Worm (Caenorhabditis elegans) whole organism, mixed stage, embryonic: ENCODE results near the gene dars-1.

ENCODE experiments used
- M03D4.4 ChIP-seq: sonication (generic microtip); optimal IDR thresholded peaks from 2 replicates; lab custom pipeline; 2017; ENCODE audit warnings: mild to moderate bottlenecking, missing genetic modification characterization, missing compliant biosample characterization
- blmp-1 ChIP-seq: fragments of 150-350 bp; optimal IDR thresholded peaks from 2 replicates; lab custom pipeline; 2014; ENCODE audit warnings: missing biosample characterization, missing genetic modification characterization
- ceh-43 ChIP-seq: fragments of 200-800 bp; sonication (Bioruptor generic); optimal IDR thresholded peaks from 2 replicates; lab custom pipeline; 2018; ENCODE audit warnings: mild to moderate bottlenecking, missing genetic modification characterization, moderate library complexity, missing compliant biosample characterization
- elt-3 ChIP-seq: fragments of 150-350 bp; optimal IDR thresholded peaks from 2 replicates; lab custom pipeline; 2014; ENCODE audit warnings: missing biosample characterization, missing genetic modification characterization
- lin-32 ChIP-seq: fragments of 200-800 bp; sonication (Bioruptor generic); optimal IDR thresholded peaks from 2 replicates; lab custom pipeline; 2018; ENCODE audit warnings: mild to moderate bottlenecking, missing genetic modification characterization, missing compliant biosample characterization
- mab-5 ChIP-seq: fragments of 150-350 bp; optimal IDR thresholded peaks from 2 replicates; lab custom pipeline; 2014; ENCODE audit warnings: missing biosample characterization, missing genetic modification characterization
- mep-1 ChIP-seq: fragments of 150-350 bp; optimal IDR thresholded peaks from 2 replicates; lab custom pipeline; 2017; ENCODE audit warnings: missing biosample characterization, missing genetic modification reagents, missing genetic modification characterization, inconsistent platforms
- nhr-12 ChIP-seq: fragments of 150-350 bp; optimal IDR thresholded peaks from 2 replicates; lab custom pipeline; 2014; ENCODE audit warnings: missing biosample characterization, missing genetic modification characterization
- nhr-2 ChIP-seq: fragments of 150-350 bp; optimal IDR thresholded peaks from 2 replicates; lab custom pipeline; 2014; ENCODE audit warnings: missing biosample characterization, missing genetic modification characterization
- nhr-28 ChIP-seq: fragments of 150-350 bp; optimal IDR thresholded peaks from 2 replicates; lab custom pipeline; 2014; ENCODE audit warnings: missing biosample characterization, missing genetic modification characterization
- nhr-76 ChIP-seq: sonication (generic microtip); optimal IDR thresholded peaks from 2 replicates; lab custom pipeline; 2017; ENCODE audit warnings: missing biosample characterization, missing genetic modification characterization
- sem-2 ChIP-seq: fragments of 200-800 bp; sonication (Bioruptor generic); optimal IDR thresholded peaks from 2 replicates; lab custom pipeline; 2018; ENCODE audit warnings: mild to moderate bottlenecking, missing genetic modification characterization, missing compliant biosample characterization
- sptf-1 ChIP-seq: sonication (generic microtip); optimal IDR thresholded peaks from 2 replicates; lab custom pipeline; 2017; ENCODE audit warnings: mild to moderate bottlenecking, missing genetic modification characterization, moderate library complexity, missing compliant biosample characterization
- tbx-8 ChIP-seq: fragments of 200-800 bp; sonication (Bioruptor generic); optimal IDR thresholded peaks from 2 replicates; lab custom pipeline; 2018; ENCODE audit warnings: mild to moderate bottlenecking, missing genetic modification characterization, moderate library complexity, missing compliant biosample characterization
- unc-39 ChIP-seq: fragments of 150-350 bp; optimal IDR thresholded peaks from 2 replicates; lab custom pipeline; 2014; ENCODE audit warnings: missing biosample characterization, missing genetic modification characterization
- unc-62 ChIP-seq: fragments of 150-350 bp; optimal IDR thresholded peaks from 2 replicates; lab custom pipeline; 2014; ENCODE audit warnings: missing biosample characterization, missing genetic modification reagents, missing genetic modification characterization
- zip-8 ChIP-seq: fragments of 150-350 bp; optimal IDR thresholded peaks from 2 replicates; lab custom pipeline; 2014; ENCODE audit warnings: missing biosample characterization, missing genetic modification characterization

dars-1 gene

ce11 chrIII:9442846-9443245 is 48.2 kb downstream of the dars-1 start:
- TF ChIP-seq nhr-28 (tag; lab: Kevin White, UChicago) = no peak
- TF ChIP-seq sptf-1 = no peak
- no peak for TF ChIP-seq blmp-1 (tag; lab: Kevin White, UChicago)
- no peak for TF ChIP-seq M03D4.4 (tag; lab: Kevin White, UChicago)
- TF ChIP-seq nhr-2 (tag; lab: Kevin White, UChicago) = no peak
- TF ChIP-seq elt-3 (tag; lab: Kevin White, UChicago) = no peak
- TF ChIP-seq lin-32 (GFP tag; lab: Kevin White, UChicago) = no peak
- no peak for TF ChIP-seq nhr-12 (tag; lab: Kevin White, UChicago)
- TF ChIP-seq sem-2 (GFP tag; lab: Kevin White, UChicago) = no peak
- no peak for TF ChIP-seq unc-39
- TF ChIP-seq zip-8 = no peak
- TF ChIP-seq ceh-43 (GFP tag; lab: Kevin White, UChicago) = no peak
- no peak for TF ChIP-seq nhr-76 (tag; lab: Kevin White, UChicago)

- TF ChIP-seq M03D4.4 (tag; lab: Kevin White, UChicago) (no peak), mep-1 (no peak), mab-5 (no peak)
- TF ChIP-seq, all 35 proteins: peak for 0
Measured at ce11 chrIII:9441133-9441532, 49.9 kb downstream of the dars-1 start, which contains the start of gene emb-30. Gene emb-30 (minus strand): TSS chrIII:9441460.

ce11 chrIII:9439399-9439798 is 51.6 kb downstream of the dars-1 start, which contains the start of gene F54C8.1:
Gene F54C8.1 (plus strand): TSS chrIII:9439699.
- no peak for TF ChIP-seq unc-62 (GFP tag; lab: Kevin White, UChicago)
- TF ChIP-seq nhr-28 (tag; lab: Kevin White, UChicago) = no peak
- no peak for TF ChIP-seq tbx-8 (GFP tag; lab: Kevin White, UChicago)
- TF ChIP-seq lin-32 (GFP tag; lab: Kevin White, UChicago) = no peak
- TF ChIP-seq zip-8 = no peak
